Fruit fly (Drosophila melanogaster) whole organism, embryonic: ENCODE results near the gene CG11593.

Experiments used
- Ada2b ChIP-seq: fragments of 200-800 bp; sonication (Bioruptor generic); IDR thresholded peaks from 2 replicates; pipeline ENCODE4 v1.3.6; 2022; ENCODE audit warnings: missing biosample characterization, missing genetic modification characterization
- Atf3 ChIP-seq: fragments of 200-800 bp; sonication (Bioruptor generic); optimal IDR thresholded peaks from 3 replicates; lab custom pipeline; 2016; ENCODE audit warnings: missing biosample characterization, missing genetic modification characterization
- Atf6 ChIP-seq: fragments of 200-800 bp; sonication (Bioruptor generic); IDR thresholded peaks from 2 replicates; pipeline ENCODE4 v1.3.6; 2022; ENCODE audit warnings: missing biosample characterization, missing genetic modification characterization
- CG10209 ChIP-seq: fragments of 200-800 bp; sonication (Bioruptor generic); optimal IDR thresholded peaks from 3 replicates; lab custom pipeline; 2017; ENCODE audit warnings: missing biosample characterization, mild to moderate bottlenecking, missing genetic modification characterization, missing genetic modification reagents
- CG10267 ChIP-seq: fragments of 200-800 bp; sonication (Bioruptor generic); optimal IDR thresholded peaks from 2 replicates; lab custom pipeline; 2018; ENCODE audit warnings: missing biosample characterization, mild to moderate bottlenecking, missing genetic modification characterization, moderate library complexity
- CG15073 ChIP-seq: fragments of 200-800 bp; sonication (Bioruptor generic); optimal IDR thresholded peaks from 2 replicates; lab custom pipeline; 2016; ENCODE audit warnings: missing biosample characterization, missing genetic modification characterization
- CG15269 ChIP-seq: fragments of 200-800 bp; sonication (Bioruptor generic); optimal IDR thresholded peaks from 2 replicates; lab custom pipeline; 2018; ENCODE audit warnings: missing biosample characterization, mild to moderate bottlenecking, missing genetic modification characterization, moderate library complexity
- CG15514 ChIP-seq: fragments of 200-800 bp; sonication (Bioruptor generic); optimal IDR thresholded peaks from 3 replicates; lab custom pipeline; 2017; ENCODE audit warnings: missing biosample characterization, missing genetic modification characterization, mild to moderate bottlenecking, moderate library complexity, missing genetic modification reagents
- CG15601 ChIP-seq: fragments of 200-800 bp; sonication (Bioruptor generic); optimal IDR thresholded peaks from 3 replicates; lab custom pipeline; 2019; ENCODE audit warnings: missing biosample characterization, mild to moderate bottlenecking, missing genetic modification characterization, moderate library complexity
- CG16779 ChIP-seq: fragments of 200-800 bp; sonication (Bioruptor generic); IDR thresholded peaks from 2 replicates; pipeline ENCODE4 v1.3.6; 2022; ENCODE audit warnings: missing biosample characterization, missing genetic modification characterization
- CG2129 ChIP-seq: fragments of 200-800 bp; sonication (Bioruptor generic); IDR thresholded peaks from 2 replicates; pipeline ENCODE4 v1.3.6; 2022; ENCODE audit warnings: missing biosample characterization, missing genetic modification characterization; ENCODE audit not compliant: partially characterized antibody
- CG31365 ChIP-seq: fragments of 200-800 bp; sonication (Bioruptor generic); optimal IDR thresholded peaks from 2 replicates; lab custom pipeline; 2018; ENCODE audit warnings: missing biosample characterization, mild to moderate bottlenecking, missing genetic modification characterization
- CG32532 ChIP-seq: fragments of 200-800 bp; sonication (Bioruptor generic); IDR thresholded peaks from 2 replicates; pipeline ENCODE4 v1.3.6; 2022; ENCODE audit warnings: missing biosample characterization, missing genetic modification characterization
- CG32767 ChIP-seq: fragments of 200-800 bp; sonication (Bioruptor generic); IDR thresholded peaks from 2 replicates; pipeline ENCODE4 v1.3.6; 2022; ENCODE audit warnings: missing biosample characterization, missing genetic modification characterization
- CG6854 ChIP-seq: fragments of 200-800 bp; sonication (Bioruptor generic); optimal IDR thresholded peaks from 3 replicates; lab custom pipeline; 2017; ENCODE audit warnings: missing biosample characterization, mild to moderate bottlenecking, missing genetic modification characterization
- CG7928 ChIP-seq: fragments of 200-800 bp; sonication (Bioruptor generic); optimal IDR thresholded peaks from 2 replicates; lab custom pipeline; 2017; ENCODE audit warnings: missing biosample characterization, mild to moderate bottlenecking, missing genetic modification characterization
- CG8281 ChIP-seq: fragments of 200-800 bp; sonication (Bioruptor generic); optimal IDR thresholded peaks from 2 replicates; lab custom pipeline; 2018; ENCODE audit warnings: missing biosample characterization, mild to moderate bottlenecking, missing genetic modification characterization, moderate library complexity
- Dek ChIP-seq: fragments of 200-800 bp; sonication (Bioruptor generic); optimal IDR thresholded peaks from 3 replicates; lab custom pipeline; 2019; ENCODE audit warnings: missing biosample characterization, mild to moderate bottlenecking, missing genetic modification characterization, moderate library complexity
- Dref ChIP-seq: fragments of 200-800 bp; sonication (Bioruptor generic); IDR thresholded peaks from 2 replicates; pipeline ENCODE4 v1.3.6; 2022; ENCODE audit warnings: missing biosample characterization, missing genetic modification characterization
- Elba2 ChIP-seq: fragments of 200-800 bp; sonication (Bioruptor generic); optimal IDR thresholded peaks from 3 replicates; lab custom pipeline; 2016; ENCODE audit warnings: missing biosample characterization, missing genetic modification characterization
- Gug ChIP-seq: fragments of 200-800 bp; sonication (Bioruptor generic); IDR thresholded peaks from 4 replicates; pipeline ENCODE4 v1.3.6; 2022; ENCODE audit warnings: missing biosample characterization, missing genetic modification characterization
- Kr ChIP-seq: fragments of 200-800 bp; sonication (Bioruptor generic); optimal IDR thresholded peaks from 2 replicates; lab custom pipeline; 2017; ENCODE audit warnings: missing biosample characterization, mild to moderate bottlenecking, missing genetic modification characterization
- Meics ChIP-seq: fragments of 200-800 bp; sonication (Bioruptor generic); optimal IDR thresholded peaks from 2 replicates; lab custom pipeline; 2017; ENCODE audit warnings: missing biosample characterization, mild to moderate bottlenecking, missing genetic modification characterization
- Myb ChIP-seq: fragments of 200-800 bp; sonication (Bioruptor generic); optimal IDR thresholded peaks from 2 replicates; lab custom pipeline; 2016; ENCODE audit warnings: missing biosample characterization, missing genetic modification characterization
- Nf-YB ChIP-seq: fragments of 200-800 bp; sonication (Bioruptor generic); optimal IDR thresholded peaks from 3 replicates; lab custom pipeline; 2019; ENCODE audit warnings: missing biosample characterization, mild to moderate bottlenecking, missing genetic modification characterization, moderate library complexity
- Rfx ChIP-seq: fragments of 200-800 bp; sonication (Bioruptor generic); IDR thresholded peaks from 2 replicates; pipeline ENCODE4 v1.3.6; 2022; ENCODE audit warnings: missing biosample characterization, missing genetic modification characterization
- Sry-δ ChIP-seq: fragments of 200-800 bp; sonication (Bioruptor generic); optimal IDR thresholded peaks from 2 replicates; lab custom pipeline; 2016; ENCODE audit warnings: missing biosample characterization, missing genetic modification characterization
- Trl ChIP-seq, 3 experiments: fragments of >200 bp in 2 of 3; fragments of 200-800 bp in 1 of 3; sonication (Bioruptor generic) in 1 of 3; optimal IDR thresholded peaks; 2 replicates in 1 of 3; 3 replicates in 2 of 3; lab custom pipeline; 2016 to 2017; ENCODE audit warnings: missing biosample characterization in 1 of 3, missing genetic modification characterization in 1 of 3
- amos ChIP-seq: fragments of 200-800 bp; sonication (Bioruptor generic); IDR thresholded peaks from 2 replicates; pipeline ENCODE4 v1.3.6; 2022; ENCODE audit warnings: missing biosample characterization, missing genetic modification characterization; ENCODE audit not compliant: partially characterized antibody
- aop ChIP-seq: fragments of 200-800 bp; sonication (Bioruptor generic); IDR thresholded peaks from 2 replicates; pipeline ENCODE4 v1.3.6; 2022; ENCODE audit warnings: missing biosample characterization, missing genetic modification characterization
- ap ChIP-seq: fragments of 200-800 bp; sonication (Bioruptor generic); IDR thresholded peaks from 2 replicates; pipeline ENCODE4 v1.3.6; 2022; ENCODE audit warnings: missing biosample characterization, missing genetic modification characterization
- bowl ChIP-seq: fragments of 200-800 bp; sonication (Bioruptor generic); IDR thresholded peaks from 2 replicates; pipeline ENCODE4 v1.3.6; 2022; ENCODE audit warnings: missing biosample characterization, missing genetic modification characterization
- caup ChIP-seq: fragments of 200-800 bp; sonication (Bioruptor generic); optimal IDR thresholded peaks from 3 replicates; lab custom pipeline; 2017; ENCODE audit warnings: missing biosample characterization, mild to moderate bottlenecking, missing genetic modification characterization, moderate library complexity; ENCODE audit not compliant: severe bottlenecking
- cg ChIP-seq: fragments of 200-800 bp; sonication (Bioruptor generic); optimal IDR thresholded peaks from 3 replicates; lab custom pipeline; 2019; ENCODE audit warnings: missing biosample characterization, mild to moderate bottlenecking, missing genetic modification characterization, moderate library complexity
- gcm2 ChIP-seq: fragments of 200-800 bp; sonication (Bioruptor generic); optimal IDR thresholded peaks from 2 replicates; lab custom pipeline; 2016; ENCODE audit warnings: missing biosample characterization, missing genetic modification characterization
- h ChIP-seq: fragments of >200 bp; optimal IDR thresholded peaks from 2 replicates; lab custom pipeline; 2017
- ham ChIP-seq: fragments of 200-800 bp; sonication (Bioruptor generic); IDR thresholded peaks from 2 replicates; pipeline ENCODE4 v1.3.6; 2022; ENCODE audit warnings: missing biosample characterization, missing genetic modification characterization
- ind ChIP-seq: fragments of 200-800 bp; sonication (Bioruptor generic); optimal IDR thresholded peaks from 3 replicates; lab custom pipeline; 2016; ENCODE audit warnings: missing biosample characterization, missing genetic modification characterization
- pho ChIP-seq: fragments of 200-800 bp; sonication (Bioruptor generic); optimal IDR thresholded peaks from 2 replicates; lab custom pipeline; 2016; ENCODE audit warnings: missing biosample characterization, missing genetic modification characterization
- slbo ChIP-seq: fragments of 200-800 bp; sonication (Bioruptor generic); IDR thresholded peaks from 2 replicates; pipeline ENCODE4 v1.3.6; 2022; ENCODE audit warnings: missing biosample characterization, missing genetic modification characterization
- so ChIP-seq: fragments of 200-800 bp; sonication (Bioruptor generic); IDR thresholded peaks from 3 replicates; pipeline ENCODE4 v1.3.6; 2022; ENCODE audit warnings: missing biosample characterization, missing genetic modification characterization
- stwl ChIP-seq: fragments of 200-800 bp; sonication (Bioruptor generic); optimal IDR thresholded peaks from 3 replicates; lab custom pipeline; 2018; ENCODE audit warnings: missing biosample characterization, mild to moderate bottlenecking, missing genetic modification characterization, moderate library complexity
- sug ChIP-seq: fragments of 200-800 bp; optimal IDR thresholded peaks from 2 replicates; lab custom pipeline; 2019; ENCODE audit warnings: missing biosample characterization, mild to moderate bottlenecking, missing genetic modification characterization, moderate library complexity

The CG11593 gene

dm6 chr3L:4049082-4049481, 8.8 kb upstream of the CG11593 start (continued):
- no peak for TF ChIP-seq Dref
- TF ChIP-seq cg (GFP tag; lab: Kevin White, UChicago), result no peak
- TF ChIP-seq Ada2b (GFP tag; lab: Robert Waterston, UW), result no peak
- TF ChIP-seq CG16779 (GFP tag; lab: Robert Waterston, UW), result no peak
- no peak for TF ChIP-seq ap (GFP tag; lab: Robert Waterston, UW)
- TF ChIP-seq CG15514 (GFP tag; lab: Kevin White, UChicago), result no peak
- TF ChIP-seq CG6854 (GFP tag; lab: Kevin White, UChicago), result no peak
- 0 out of 2 replicates have a peak, but pooled peaks have one; percentile 13 for TF ChIP-seq Rfx
- no peak for TF ChIP-seq aop (GFP tag; lab: Robert Waterston, UW)
- no peak for TF ChIP-seq amos (GFP tag; lab: Robert Waterston, UW)
- TF ChIP-seq CG15601 (tag; lab: Kevin White, UChicago), result no peak
- TF ChIP-seq CG10267 (tag; lab: Kevin White, UChicago), result no peak
- no peak for TF ChIP-seq Sry-δ
- no peak for TF ChIP-seq CG31365 (tag; lab: Kevin White, UChicago)
- no peak for TF ChIP-seq stwl
- TF ChIP-seq Meics, result no peak
- no peak for TF ChIP-seq CG15073 (GFP tag; lab: Kevin White, UChicago)
- no peak for TF ChIP-seq bowl (GFP tag; lab: Robert Waterston, UW)
- no peak for TF ChIP-seq pho
- no peak for TF ChIP-seq CG2129 (GFP tag; lab: Robert Waterston, UW)
- no peak for TF ChIP-seq so
- no peak for TF ChIP-seq h (lab: Kevin White, UChicago)
- TF ChIP-seq CG32532 (GFP tag; lab: Robert Waterston, UW), result no peak
- TF ChIP-seq sug (tag; lab: Kevin White, UChicago), result no peak
- TF ChIP-seq Elba2 (GFP tag; lab: Kevin White, UChicago), result no peak
- TF ChIP-seq CG8281, result no peak
- TF ChIP-seq ind (GFP tag; lab: Kevin White, UChicago), result no peak
- TF ChIP-seq Nf-YB (GFP tag; lab: Kevin White, UChicago), result no peak
- peak; percentile 46 for TF ChIP-seq CG15269 (tag; lab: Kevin White, UChicago)
- TF ChIP-seq Dek, result no peak
- TF ChIP-seq CG10209 (GFP tag; lab: Kevin White, UChicago), result no peak
- TF ChIP-seq, all 482 proteins: peak for 34

dm6 chr3L:4047635-4048034, 7.4 kb upstream of the CG11593 start, which contains the start of gene Dpy-30L2:
Gene Dpy-30L2 (minus strand): TSS chr3L:4047735.
- no peak for TF ChIP-seq ham (GFP tag; lab: Robert Waterston, UW)
- TF ChIP-seq Atf6, result no peak
- TF ChIP-seq CG7928 (GFP tag; lab: Kevin White, UChicago), result no peak
- TF ChIP-seq CG32767 (GFP tag; lab: Robert Waterston, UW), result no peak
- no peak for TF ChIP-seq Trl (optimal IDR thresholded peaks at IDR 0.05; lab: Kevin White, UChicago)
- no peak for TF ChIP-seq Trl (GFP tag; optimal IDR thresholded peaks at IDR 0.05; lab: Kevin White, UChicago)
- TF ChIP-seq Myb, result no peak
- TF ChIP-seq Gug (GFP tag; lab: Robert Waterston, UW), result no peak
- TF ChIP-seq Kr (GFP tag; lab: Kevin White, UChicago), result no peak
- TF ChIP-seq Atf3, result no peak
- TF ChIP-seq gcm2 (GFP tag; lab: Kevin White, UChicago), result no peak
- no peak for TF ChIP-seq aop (GFP tag; lab: Robert Waterston, UW)
- no peak for TF ChIP-seq slbo (GFP tag; lab: Robert Waterston, UW)
- TF ChIP-seq caup (GFP tag; lab: Kevin White, UChicago), result no peak
